Worm (Caenorhabditis elegans): ENCODE data around the gene C54E4.1.

The C54E4.1 gene

DNA sequence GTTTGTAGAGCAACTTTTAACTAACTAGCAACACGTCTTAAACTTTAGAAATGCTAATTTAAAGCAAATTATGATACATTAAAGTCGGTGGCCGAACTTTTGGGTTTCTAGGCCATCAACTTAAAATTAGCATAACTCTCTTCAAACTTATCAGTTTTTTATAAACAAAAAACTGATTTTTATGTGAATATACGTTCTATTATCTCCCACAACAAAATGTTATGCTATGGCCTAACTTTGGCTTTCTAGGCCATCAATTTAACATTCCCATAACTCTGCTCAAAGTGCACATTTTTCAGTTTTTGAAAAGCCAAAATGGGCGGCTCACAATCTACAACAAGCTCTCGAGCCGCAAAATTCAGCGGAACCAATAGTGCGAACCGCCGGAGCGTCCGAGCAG lies at the start of gene C54E4.1:
TSS of gene C54E4.1 (plus strand) at position 301 of the 400 bp plus-strand sequence.
- TF ChIP-seq unc-62 (GFP tag; optimal IDR thresholded peaks at IDR 0.05): no peak

DNA sequence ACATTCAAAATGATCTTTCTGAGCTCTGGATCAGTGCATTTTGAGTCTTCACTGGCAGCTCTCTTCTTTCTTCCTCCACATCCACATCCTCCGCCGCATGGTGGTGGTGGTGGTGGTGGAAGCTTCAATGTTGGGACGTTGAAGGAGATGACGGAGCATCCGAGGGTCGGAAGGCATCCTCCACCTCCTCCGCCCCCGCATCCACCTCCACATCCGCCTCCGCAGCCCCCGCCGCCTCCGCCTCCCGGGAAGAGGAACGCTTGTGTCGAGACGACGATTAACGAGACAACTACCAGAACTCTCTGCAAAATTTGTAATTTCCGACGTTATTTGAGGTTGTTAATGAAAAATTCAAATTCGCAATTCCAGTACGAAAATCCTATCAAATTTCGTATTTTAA lies 48.0 kb upstream of the C54E4.1 start:
- no peak for TF ChIP-seq unc-62 (GFP tag; optimal IDR thresholded peaks at IDR 0.05)

- TF ChIP-seq unc-62 (GFP tag; optimal IDR thresholded peaks at IDR 0.05): no peak
These were observed 46.6 kb upstream of the C54E4.1 start, which contains the start of gene grl-20 for ce11 chrIV:2128761-2129160. Gene grl-20, minus strand, starts transcription at chrIV:2128861.

ce11 chrIV:2130714-2131113 lies 44.7 kb upstream of the C54E4.1 start, which contains the start of gene prmt-6:
Gene prmt-6, plus strand, starts transcription at chrIV:2130965.
- TF ChIP-seq unc-62 (GFP tag; optimal IDR thresholded peaks at IDR 0.05): no peak

ce11 chrIV:2133431-2133940 lies 41.9 kb upstream of the C54E4.1 start, which contains the start of gene C23H5.12:
Gene C23H5.12, plus strand, starts transcription at chrIV:2133481.
- no peak for TF ChIP-seq unc-62 (GFP tag; optimal IDR thresholded peaks at IDR 0.05)

DNA sequence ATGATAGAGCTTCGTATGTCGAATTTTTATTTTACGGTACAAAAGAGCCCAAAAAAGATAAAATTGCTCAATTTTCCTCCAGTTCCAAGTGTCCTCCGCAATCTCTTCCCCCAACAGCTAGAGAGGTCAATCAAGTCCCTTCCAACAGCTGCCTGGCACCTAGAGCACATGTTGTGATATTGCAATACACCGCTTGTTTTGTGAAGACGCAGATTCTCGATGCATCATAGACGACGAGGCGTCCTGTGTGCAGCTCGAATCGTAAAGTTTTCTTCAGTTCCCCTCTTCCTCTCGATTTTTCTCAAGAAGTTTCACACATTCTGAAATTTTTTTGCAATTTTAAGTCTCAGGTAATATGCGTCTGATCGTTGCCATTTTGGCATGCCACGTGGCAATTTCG lies 38.8 kb upstream of the C54E4.1 start, which contains the start of gene test-1:
TSS of gene test-1 (plus strand) at position 345 of the 400 bp plus-strand sequence.
- no peak for TF ChIP-seq unc-62 (GFP tag; optimal IDR thresholded peaks at IDR 0.05)

- no peak for TF ChIP-seq unc-62 (GFP tag; optimal IDR thresholded peaks at IDR 0.05)
These were observed 37.9 kb upstream of the C54E4.1 start for ce11 chrIV:2137478-2137877.

DNA sequence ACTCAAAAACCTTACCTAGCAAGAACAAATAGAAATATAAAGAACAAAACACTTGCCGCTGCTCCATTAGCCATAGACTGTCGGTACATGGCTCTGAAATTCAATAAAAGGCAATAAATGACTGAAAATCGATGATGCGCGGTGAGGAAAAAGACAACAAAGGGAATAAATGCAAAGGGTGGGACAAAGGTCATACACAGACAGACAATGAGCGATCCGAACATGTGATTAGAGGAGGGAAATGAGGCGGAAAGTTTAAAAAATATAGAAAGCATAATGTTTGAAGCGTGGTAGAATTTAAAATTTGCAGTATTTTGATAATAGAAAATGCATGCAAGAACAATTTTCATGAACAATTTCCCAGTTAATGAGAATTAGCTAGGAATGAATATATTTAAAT lies 34.8 kb upstream of the C54E4.1 start, which contains the start of gene C54E4.12:
TSS of gene C54E4.12 (minus strand) at position 101 of the 400 bp plus-strand sequence.
- TF ChIP-seq unc-62 (GFP tag; optimal IDR thresholded peaks at IDR 0.05): no peak

- TF ChIP-seq unc-62 (GFP tag; optimal IDR thresholded peaks at IDR 0.05): no peak
These were observed 33.1 kb upstream of the C54E4.1 start for ce11 chrIV:2142320-2142719.

DNA sequence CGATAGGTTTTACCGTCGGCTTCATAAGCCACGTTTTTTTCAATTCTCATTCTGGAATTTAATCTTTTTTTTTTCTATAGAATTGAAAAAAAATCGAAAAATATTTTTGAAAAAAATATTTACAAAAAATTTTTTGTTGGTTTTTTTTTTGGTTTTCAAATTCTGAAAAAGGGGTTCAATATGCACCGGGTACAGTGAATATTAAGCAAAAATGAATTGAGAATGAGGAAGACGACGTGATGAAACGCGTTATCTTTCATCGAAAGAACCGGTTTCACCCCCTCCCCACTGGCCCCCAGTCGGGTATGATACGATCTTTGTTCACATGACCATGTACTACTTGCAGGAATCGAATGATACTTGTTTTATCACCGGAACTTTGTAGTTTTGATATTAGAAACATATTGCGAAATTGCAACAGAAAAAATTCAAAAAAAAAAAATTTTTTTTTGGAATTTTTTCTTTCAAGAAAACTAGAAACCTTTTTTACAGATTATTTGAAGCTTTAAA lies 26.1 kb upstream of the C54E4.1 start, which contains the start of gene C54E4.5:
TSS of gene C54E4.5 (minus strand) at position 51 of the 510 bp plus-strand sequence.
- no peak for TF ChIP-seq unc-62 (GFP tag; optimal IDR thresholded peaks at IDR 0.05)

DNA sequence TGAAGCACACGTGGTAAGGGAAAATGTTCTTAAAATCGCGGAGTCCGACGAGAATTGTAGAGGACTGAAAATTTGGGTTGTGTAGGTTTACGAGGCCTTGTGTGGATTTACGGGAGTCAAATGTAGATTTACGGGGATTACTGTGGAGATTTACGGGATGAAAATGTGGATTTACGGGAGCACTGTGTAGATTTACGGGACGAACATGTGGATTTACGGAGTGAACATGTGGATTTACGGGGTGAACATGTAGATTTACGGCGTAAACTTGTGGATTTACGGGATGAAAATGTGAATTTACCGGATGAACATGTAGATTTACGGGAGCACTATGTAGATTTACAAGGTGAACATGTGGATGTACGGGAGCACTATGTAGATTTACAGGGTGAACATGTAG lies 19.2 kb upstream of the C54E4.1 start:
- TF ChIP-seq unc-62 (GFP tag; optimal IDR thresholded peaks at IDR 0.05): no peak

ce11 chrIV:2159069-2159468 lies 16.3 kb upstream of the C54E4.1 start, which contains the start of gene gcy-37:
Gene gcy-37, minus strand, starts transcription at chrIV:2159169.
- no peak for TF ChIP-seq unc-62 (GFP tag; optimal IDR thresholded peaks at IDR 0.05)

DNA sequence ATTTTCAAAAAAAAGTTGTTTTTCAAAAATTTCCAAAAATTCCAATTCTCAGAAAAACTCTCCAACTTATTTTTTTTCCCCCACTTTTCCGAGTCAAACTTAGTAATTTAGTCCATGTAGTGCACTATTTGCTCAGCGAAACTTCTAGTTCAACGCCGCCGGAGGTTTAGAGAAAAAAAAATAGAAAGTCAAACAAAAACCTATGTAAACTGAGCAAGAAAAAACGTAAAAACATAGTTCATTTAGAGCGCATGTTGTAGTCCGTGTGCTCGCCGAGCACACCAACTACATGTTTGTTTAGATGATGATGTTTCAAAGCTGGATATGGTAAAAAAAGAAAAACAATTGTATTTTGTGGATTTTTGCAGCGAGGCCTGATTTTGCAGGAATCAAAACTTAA lies 13.1 kb upstream of the C54E4.1 start:
- TF ChIP-seq unc-62 (GFP tag; optimal IDR thresholded peaks at IDR 0.05): no peak

DNA sequence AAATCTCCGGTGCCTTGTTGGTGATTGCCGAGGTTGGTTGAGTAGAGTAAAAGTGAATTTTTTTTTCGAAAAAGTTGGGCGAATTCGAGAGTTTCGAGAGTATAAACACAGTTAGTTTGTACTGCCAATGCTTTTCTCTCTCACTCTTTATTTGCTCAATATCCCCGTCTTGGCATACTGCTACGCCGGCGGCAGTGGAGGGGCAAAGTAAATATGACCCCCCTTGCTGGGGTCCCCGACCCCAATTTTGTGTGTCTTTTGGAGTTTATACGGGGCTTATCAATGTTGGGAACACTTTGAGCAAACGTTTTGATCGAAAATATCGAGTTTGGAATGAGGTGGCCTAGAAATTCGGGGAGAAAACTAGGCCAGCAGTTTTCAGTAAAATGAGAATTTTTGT lies 6.9 kb upstream of the C54E4.1 start, which contains the start of gene C54E4.4:
TSS of gene C54E4.4 (minus strand) at position 101 of the 400 bp plus-strand sequence.
- no peak for TF ChIP-seq unc-62 (GFP tag; optimal IDR thresholded peaks at IDR 0.05)

ce11 chrIV:2170332-2170731 lies 5.1 kb upstream of the C54E4.1 start:
- TF ChIP-seq unc-62 (GFP tag; optimal IDR thresholded peaks at IDR 0.05): no peak

ce11 chrIV:2172880-2173279 lies 2.5 kb upstream of the C54E4.1 start:
- no peak for TF ChIP-seq unc-62 (GFP tag; optimal IDR thresholded peaks at IDR 0.05)

DNA sequence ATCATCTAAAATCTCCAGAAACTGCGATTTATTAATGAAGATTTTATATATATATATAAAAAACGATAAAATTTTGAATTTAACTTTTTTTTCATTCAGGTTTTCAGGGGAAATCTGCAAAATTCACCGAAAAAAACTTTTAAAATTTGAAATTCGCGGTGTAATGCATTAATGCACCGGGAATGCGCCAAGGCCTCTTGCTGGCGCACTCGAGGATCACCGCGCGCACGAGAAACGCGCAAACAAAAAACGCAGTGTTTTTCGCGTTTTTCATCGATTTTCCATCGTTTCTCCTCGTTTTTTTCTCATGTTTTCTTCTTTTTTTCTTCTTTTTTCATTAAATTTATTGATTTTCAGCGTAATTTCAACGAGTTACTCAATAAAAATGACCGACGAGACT lies 2.2 kb downstream of the C54E4.1 start, which contains the start of gene hrpu-2:
TSS of gene hrpu-2 (plus strand) at position 352 of the 400 bp plus-strand sequence.
- no peak for TF ChIP-seq unc-62 (GFP tag; optimal IDR thresholded peaks at IDR 0.05)
